Fruit fly (Drosophila melanogaster) whole organism: ENCODE data around the gene CG9920.

Experiments used
- EcR ChIP-seq, 2 experiments: fragments of >200 bp; optimal IDR thresholded peaks; 2 replicates each; lab custom pipeline; 2017; ENCODE audit warnings: missing biosample characterization in 2 of 2, missing genetic modification characterization in 2 of 2, missing genetic modification reagents in 2 of 2
- psq ChIP-seq: fragments of >200 bp; optimal IDR thresholded peaks from 2 replicates; lab custom pipeline; 2017
- usp ChIP-seq: fragments of >200 bp; optimal IDR thresholded peaks from 2 replicates; lab custom pipeline; 2017; ENCODE audit warnings: missing biosample characterization, missing genetic modification characterization, mixed read lengths

dm6 chr3R:14056320-14057053, 41.4 kb downstream of the CG9920 start, which contains the start of gene foxo:
- no peak for TF ChIP-seq psq (lab: Kevin White, UChicago)
- no peak for TF ChIP-seq EcR (GFP tag; optimal IDR thresholded peaks at IDR 0.05; lab: Kevin White, UChicago)
- no peak for TF ChIP-seq usp
